Fruit fly (Drosophila melanogaster): ENCODE data around the gene CG34133.
A peak's percentile ranks its signal among the peaks of the same experiment; 100 is the strongest.

CG34133 gene

DNA sequence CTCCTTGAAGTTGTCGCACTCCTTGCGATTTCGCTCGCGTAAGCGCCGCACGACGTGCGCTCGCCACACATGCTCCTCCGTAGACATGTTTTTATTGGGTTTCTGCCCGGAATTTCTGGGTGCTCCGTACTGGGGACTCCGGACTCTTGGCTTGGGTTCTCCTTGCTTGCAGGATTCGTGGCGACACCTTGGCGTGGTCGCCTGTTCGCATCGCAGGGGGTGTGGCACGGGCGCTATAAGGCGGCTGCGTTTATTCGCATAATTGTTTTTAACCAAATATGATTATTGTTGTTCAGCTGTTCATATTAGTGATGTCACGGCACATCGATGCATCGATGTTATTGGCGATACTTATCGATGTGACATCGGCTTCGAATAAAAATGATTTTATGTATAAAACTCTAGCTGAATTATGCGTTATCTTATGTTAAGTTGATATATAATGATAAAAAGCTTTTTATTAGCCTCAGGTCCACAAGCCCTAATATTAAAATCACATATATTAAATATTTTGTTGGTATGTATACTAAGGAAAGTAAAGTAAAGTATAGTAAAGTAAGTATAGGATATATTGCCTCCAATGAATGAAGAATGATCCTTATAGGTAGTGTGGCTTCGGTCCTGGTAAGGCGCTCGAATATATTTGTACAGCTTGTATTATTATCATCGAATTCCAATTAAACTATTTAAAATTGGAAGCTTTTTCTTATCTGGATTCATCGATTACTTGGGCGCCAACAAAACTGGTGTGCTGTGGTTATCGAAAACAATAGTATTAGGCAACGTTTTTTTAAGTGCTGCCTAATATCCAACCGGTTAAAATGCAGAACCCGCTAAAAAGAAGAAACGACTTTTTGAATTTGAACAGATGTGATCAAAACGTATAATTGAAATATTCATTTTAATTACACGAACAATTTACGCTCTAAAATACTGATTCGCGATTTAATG, 34.1 kb upstream of the CG34133 start, which contains the start of gene Atg16 (continued):
- TF ChIP-seq sc (optimal IDR thresholded peaks at IDR 0.05) (no peak), sc (GFP tag; optimal IDR thresholded peaks at IDR 0.05) (no peak), CG13123 (GFP tag; optimal IDR thresholded peaks at IDR 0.05) (no peak), zfh1 (GFP tag; IDR thresholded peaks at IDR 0.05) (no peak), nmo (GFP tag; optimal IDR thresholded peaks at IDR 0.05) (peak; percentile 7), shn (GFP tag; optimal IDR thresholded peaks at IDR 0.05) (no peak), E2f1 (GFP tag; IDR thresholded peaks at IDR 0.05) (no peak), CG7271 (tag; optimal IDR thresholded peaks at IDR 0.05) (no peak), CG10654 (GFP tag; optimal IDR thresholded peaks at IDR 0.05) (no peak), sd (tag; optimal IDR thresholded peaks at IDR 0.05) (no peak), CG10274 (GFP tag; optimal IDR thresholded peaks at IDR 0.05) (no peak), mirr (GFP tag; optimal IDR thresholded peaks at IDR 0.05) (no peak), CG7357 (GFP tag; IDR thresholded peaks at IDR 0.05) (no peak), CG31388 (GFP tag; optimal IDR thresholded peaks at IDR 0.05) (no peak), tx (GFP tag; optimal IDR thresholded peaks at IDR 0.05) (no peak), dmrt99B (tag; optimal IDR thresholded peaks at IDR 0.05) (no peak), h (optimal IDR thresholded peaks at IDR 0.05) (no peak), CG16863 (GFP tag; optimal IDR thresholded peaks at IDR 0.05) (no peak), chn (GFP tag; optimal IDR thresholded peaks at IDR 0.05) (no peak), CG2129 (GFP tag; IDR thresholded peaks at IDR 0.05; ENCODE audit: partially characterized antibody) (peak; percentile 85), Doc3 (GFP tag; IDR thresholded peaks at IDR 0.05; ENCODE audit: partially characterized antibody) (peak; percentile 92), CG4404 (GFP tag; IDR thresholded peaks at IDR 0.05) (no peak), Scr (GFP tag; IDR thresholded peaks at IDR 0.05; ENCODE audit: partially characterized antibody) (peak; percentile 95), hth (optimal IDR thresholded peaks at IDR 0.05) (no peak), CG14441 (GFP tag; IDR thresholded peaks at IDR 0.05) (no peak), MBD-R2 (GFP tag; IDR thresholded peaks at IDR 0.05) (peak; percentile 75), CG12391 (tag; optimal IDR thresholded peaks at IDR 0.05) (no peak), CG11247 (GFP tag; IDR thresholded peaks at IDR 0.05) (no peak), Nf-YA (GFP tag; IDR thresholded peaks at IDR 0.05) (no peak), gcm (GFP tag; optimal IDR thresholded peaks at IDR 0.05) (no peak), CG30431 (GFP tag; optimal IDR thresholded peaks at IDR 0.05) (no peak), Xrp1 (GFP tag; IDR thresholded peaks at IDR 0.05) (no peak), ind (GFP tag; optimal IDR thresholded peaks at IDR 0.05) (no peak), CG11695 (GFP tag; IDR thresholded peaks at IDR 0.05) (no peak), onecut (GFP tag; IDR thresholded peaks at IDR 0.05) (no peak)

DNA sequence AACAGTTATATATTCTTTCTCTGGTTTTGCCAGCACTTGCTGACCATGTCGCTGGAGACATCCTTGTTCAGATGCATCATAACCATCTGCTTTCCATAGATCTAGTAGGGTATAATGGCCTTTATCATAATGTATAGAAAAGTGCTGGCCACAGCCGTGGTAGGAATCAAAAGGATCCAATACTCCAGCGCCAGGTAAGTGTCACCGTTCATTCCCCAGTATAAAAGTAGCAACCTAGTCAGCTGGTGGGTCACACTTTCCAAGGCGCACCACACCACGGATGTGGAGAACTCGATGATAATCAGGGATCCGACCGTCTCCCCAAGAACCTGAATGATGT, 33.5 kb upstream of the CG34133 start, which contains the start of gene Prtl99C:
Gene Prtl99C, plus strand, starts transcription at position 241 of the 340 bp plus-strand sequence.
- TF ChIP-seq CG13775 (GFP tag; optimal IDR thresholded peaks at IDR 0.05) (no peak), Ets65A (GFP tag) (no peak), CG18764 (GFP tag; optimal IDR thresholded peaks at IDR 0.05) (no peak), tin (GFP tag; optimal IDR thresholded peaks at IDR 0.05) (no peak), so (GFP tag; IDR thresholded peaks at IDR 0.05) (no peak), lab (GFP tag; optimal IDR thresholded peaks at IDR 0.05) (no peak), dm (GFP tag; optimal IDR thresholded peaks at IDR 0.05) (no peak), zfh1 (GFP tag; IDR thresholded peaks at IDR 0.05) (no peak), CG7928 (GFP tag; optimal IDR thresholded peaks at IDR 0.05) (no peak), CG7839 (tag; optimal IDR thresholded peaks at IDR 0.05) (no peak), unc-4 (GFP tag; IDR thresholded peaks at IDR 0.05; ENCODE audit: partially characterized antibody) (no peak), CG11456 (GFP tag; IDR thresholded peaks at IDR 0.05) (no peak), Blimp-1 (GFP tag; optimal IDR thresholded peaks at IDR 0.05) (no peak), CG14667 (GFP tag; IDR thresholded peaks at IDR 0.05) (no peak), Atf-2 (GFP tag; optimal IDR thresholded peaks at IDR 0.05) (no peak), HLHmδ (GFP tag; optimal IDR thresholded peaks at IDR 0.05) (no peak), stc (GFP tag; IDR thresholded peaks at IDR 0.05) (no peak)
